Fruit fly (Drosophila melanogaster): ENCODE measurements around the gene CG12170.

The CG12170 gene

dm6 chr3R:5668928-5669739, 32.1 kb downstream of the CG12170 start, which contains the start of the genes Xe7 and Atg17 (continued):
- TF ChIP-seq CG17829 (tag; optimal IDR thresholded peaks at IDR 0.05) (peak; percentile 89), zf30C (GFP tag; optimal IDR thresholded peaks at IDR 0.05) (no peak), Pdp1 (GFP tag; optimal IDR thresholded peaks at IDR 0.05) (peak; percentile 88 to 96), Side (GFP tag; optimal IDR thresholded peaks at IDR 0.05) (peak; percentile 62), CG8290 (GFP tag; optimal IDR thresholded peaks at IDR 0.05) (peak; percentile 85), CG8290 (tag; optimal IDR thresholded peaks at IDR 0.05) (peak; percentile 26 to 74), NC2β (GFP tag; optimal IDR thresholded peaks at IDR 0.05) (peak; percentile 80), unc-4 (GFP tag; IDR thresholded peaks at IDR 0.05; ENCODE audit: partially characterized antibody) (peak; percentile 66), CG3838 (GFP tag; optimal IDR thresholded peaks at IDR 0.05) (peak; percentile 66), gce (GFP tag; IDR thresholded peaks at IDR 0.05) (peak; percentile 54; the same call in 1 of the 3 replicates), nerfin-2 (GFP tag; IDR thresholded peaks at IDR 0.05; ENCODE audit: partially characterized antibody) (peak; percentile 27; the same call in 1 of the 2 replicates), wdn (GFP tag; IDR thresholded peaks at IDR 0.05) (peak; percentile 89), CG8924 (tag; optimal IDR thresholded peaks at IDR 0.05) (peak; percentile 89), CG7786 (GFP tag; optimal IDR thresholded peaks at IDR 0.05) (peak; percentile 85), CG8359 (GFP tag; optimal IDR thresholded peaks at IDR 0.05; ENCODE audit: borderline replicate concordance) (peak; percentile 70), ATbp (GFP tag; optimal IDR thresholded peaks at IDR 0.05) (peak; percentile 59), en (GFP tag; optimal IDR thresholded peaks at IDR 0.05) (peak; percentile 16), NFAT (GFP tag; IDR thresholded peaks at IDR 0.05) (peak; percentile 93), pfk (GFP tag; optimal IDR thresholded peaks at IDR 0.05) (peak; percentile 43), Med (GFP tag) (peak; percentile 98), amos (GFP tag; IDR thresholded peaks at IDR 0.05; ENCODE audit: partially characterized antibody) (peak; percentile 59), Atf-2 (GFP tag; optimal IDR thresholded peaks at IDR 0.05) (peak; percentile 85), ind (GFP tag; optimal IDR thresholded peaks at IDR 0.05) (peak; percentile 96), YL-1 (GFP tag; optimal IDR thresholded peaks at IDR 0.05) (peak; percentile 72), NC2α (GFP tag; optimal IDR thresholded peaks at IDR 0.05) (peak; percentile 59), CG17359 (tag; optimal IDR thresholded peaks at IDR 0.05) (peak; percentile 89), Lhr (GFP tag; optimal IDR thresholded peaks at IDR 0.05) (peak; percentile 85), CG8089 (GFP tag; optimal IDR thresholded peaks at IDR 0.05) (peak; percentile 84), CG32767 (GFP tag; IDR thresholded peaks at IDR 0.05) (peak; percentile 81), run (tag; optimal IDR thresholded peaks at IDR 0.05) (peak; percentile 55), sqz (GFP tag; optimal IDR thresholded peaks at IDR 0.05) (peak; percentile 87), chm (GFP tag; IDR thresholded peaks at IDR 0.05) (peak; percentile 35; the same call in 1 of the 2 replicates), CG15514 (GFP tag; optimal IDR thresholded peaks at IDR 0.05) (peak; percentile 85), CG9817 (tag; optimal IDR thresholded peaks at IDR 0.05) (peak; percentile 98), exex (tag; optimal IDR thresholded peaks at IDR 0.05) (no peak), chinmo (GFP tag; IDR thresholded peaks at IDR 0.05; ENCODE audit: partially characterized antibody) (no peak), hth (optimal IDR thresholded peaks at IDR 0.05) (no peak), Bdp1 (GFP tag; optimal IDR thresholded peaks at IDR 0.05) (peak; percentile 76), CG1529 (GFP tag; optimal IDR thresholded peaks at IDR 0.05) (peak; percentile 75), CG15601 (tag; optimal IDR thresholded peaks at IDR 0.05) (peak; percentile 85), vvl (GFP tag; IDR thresholded peaks at IDR 0.05) (peak; percentile 83), CG4730 (GFP tag; IDR thresholded peaks at IDR 0.05) (peak; percentile 90), CG12071 (GFP tag; optimal IDR thresholded peaks at IDR 0.05) (peak; percentile 65), Asciz (GFP tag; optimal IDR thresholded peaks at IDR 0.05) (peak; percentile 24), Ets97D (GFP tag; optimal IDR thresholded peaks at IDR 0.05) (peak; percentile 79), org-1 (GFP tag; optimal IDR thresholded peaks at IDR 0.05) (peak; percentile 72), prd (optimal IDR thresholded peaks at IDR 0.05) (no peak), prd (GFP tag; IDR thresholded peaks at IDR 0.05) (peak; percentile 96), HmgZ (tag; optimal IDR thresholded peaks at IDR 0.05) (peak; percentile 90)
